Worm (Caenorhabditis elegans): Measurements from ENCODE around the gene F59A7.12.

The F59A7.12 gene

ce11 chrV:2013824-2014223 is 16.2 kb upstream of the F59A7.12 start, which contains the start of gene F59A7.11:
Gene F59A7.11, minus strand, starts transcription at chrV:2013924.
- TF ChIP-seq lin-13 (tag; optimal IDR thresholded peaks at IDR 0.05) (no peak), unc-39 (tag; optimal IDR thresholded peaks at IDR 0.05) (no peak), mls-2 (tag; optimal IDR thresholded peaks at IDR 0.05) (no peak), flh-1 (GFP tag; optimal IDR thresholded peaks at IDR 0.05) (no peak), ceh-83 (GFP tag; optimal IDR thresholded peaks at IDR 0.05) (no peak), lin-32 (GFP tag; optimal IDR thresholded peaks at IDR 0.05) (no peak), elt-1 (tag; optimal IDR thresholded peaks at IDR 0.05; ENCODE audit: borderline replicate concordance, insufficient read depth) (no peak), elt-3 (tag; optimal IDR thresholded peaks at IDR 0.05) (no peak), zip-8 (tag; optimal IDR thresholded peaks at IDR 0.05) (no peak), ceh-39 (tag; optimal IDR thresholded peaks at IDR 0.05) (no peak)

ce11 chrV:2016428-2016827 is 13.5 kb upstream of the F59A7.12 start, which contains the start of gene F59A7.2:
Gene F59A7.2, minus strand, starts transcription at chrV:2016528.
- no peak for TF ChIP-seq ceh-39 (tag; optimal IDR thresholded peaks at IDR 0.05)
- TF ChIP-seq sem-2 (GFP tag; optimal IDR thresholded peaks at IDR 0.05) = no peak
- no peak for TF ChIP-seq M03D4.4 (tag; optimal IDR thresholded peaks at IDR 0.05)

ce11 chrV:2018689-2019088 is 11.3 kb upstream of the F59A7.12 start, which contains the start of gene F59A7.14:
Gene F59A7.14, plus strand, starts transcription at chrV:2018989.
- no peak for TF ChIP-seq unc-120 (tag; optimal IDR thresholded peaks at IDR 0.05; ENCODE audit: poor library complexity, severe bottlenecking)
- TF ChIP-seq nhr-28 (tag; optimal IDR thresholded peaks at IDR 0.05) = no peak
- no peak for TF ChIP-seq sptf-1 (tag; optimal IDR thresholded peaks at IDR 0.05)
- no peak for TF ChIP-seq pha-4 (tag; optimal IDR thresholded peaks at IDR 0.05)
- no peak for TF ChIP-seq unc-62 (GFP tag; optimal IDR thresholded peaks at IDR 0.05)
- TF ChIP-seq mls-2 (tag; optimal IDR thresholded peaks at IDR 0.05) = no peak
- TF ChIP-seq lsy-2 (tag; optimal IDR thresholded peaks at IDR 0.05) = no peak
- TF ChIP-seq sem-2 (GFP tag; optimal IDR thresholded peaks at IDR 0.05) = no peak
- no peak for TF ChIP-seq nhr-76 (tag; optimal IDR thresholded peaks at IDR 0.05)
- no peak for TF ChIP-seq cnd-1 (tag; optimal IDR thresholded peaks at IDR 0.05)
- TF ChIP-seq snpc-4 (tag; optimal IDR thresholded peaks at IDR 0.05) = no peak
- no peak for TF ChIP-seq M03D4.4 (tag; optimal IDR thresholded peaks at IDR 0.05)

ce11 chrV:2021283-2021682 is 8.7 kb upstream of the F59A7.12 start:
- TF ChIP-seq sem-2 (GFP tag; optimal IDR thresholded peaks at IDR 0.05) = no peak
- no peak for TF ChIP-seq unc-39 (tag; optimal IDR thresholded peaks at IDR 0.05)
- no peak for TF ChIP-seq tbx-8 (GFP tag; optimal IDR thresholded peaks at IDR 0.05)
- no peak for TF ChIP-seq ham-2 (GFP tag; optimal IDR thresholded peaks at IDR 0.05)
- TF ChIP-seq cnd-1 (tag; optimal IDR thresholded peaks at IDR 0.05) = no peak
- no peak for TF ChIP-seq blmp-1 (tag; optimal IDR thresholded peaks at IDR 0.05)
- TF ChIP-seq hlh-1 (tag; optimal IDR thresholded peaks at IDR 0.05) = no peak

ce11 chrV:2022374-2022773 is 7.6 kb upstream of the F59A7.12 start, which contains the start of gene F59A7.5:
Gene F59A7.5, plus strand, starts transcription at chrV:2022674.
- TF ChIP-seq cnd-1 (tag; optimal IDR thresholded peaks at IDR 0.05) = no peak
- TF ChIP-seq ceh-43 (GFP tag; optimal IDR thresholded peaks at IDR 0.05) = no peak
- TF ChIP-seq ces-1 (GFP tag; optimal IDR thresholded peaks at IDR 0.05) = no peak
- TF ChIP-seq lsy-2 (tag; optimal IDR thresholded peaks at IDR 0.05) = no peak
- TF ChIP-seq elt-3 (tag; optimal IDR thresholded peaks at IDR 0.05) = no peak
- no peak for TF ChIP-seq nhr-2 (tag; optimal IDR thresholded peaks at IDR 0.05)
- no peak for TF ChIP-seq M03D4.4 (tag; optimal IDR thresholded peaks at IDR 0.05)
- TF ChIP-seq pha-4 (tag; optimal IDR thresholded peaks at IDR 0.05) = no peak
- TF ChIP-seq lin-13 (tag; optimal IDR thresholded peaks at IDR 0.05) = no peak
- no peak for TF ChIP-seq hlh-1 (tag; optimal IDR thresholded peaks at IDR 0.05)
- no peak for TF ChIP-seq nhr-12 (tag; optimal IDR thresholded peaks at IDR 0.05)
- TF ChIP-seq mep-1 (tag; optimal IDR thresholded peaks at IDR 0.05) = no peak

ce11 chrV:2027787-2028186 is 2.2 kb upstream of the F59A7.12 start, which contains the start of gene srab-13:
Gene srab-13, minus strand, starts transcription at chrV:2027887.
- TF ChIP-seq ces-1 (GFP tag; optimal IDR thresholded peaks at IDR 0.05) (no peak), pha-4 (tag; optimal IDR thresholded peaks at IDR 0.05) (no peak), ceh-43 (GFP tag; optimal IDR thresholded peaks at IDR 0.05) (no peak), M03D4.4 (tag; optimal IDR thresholded peaks at IDR 0.05) (no peak), sem-2 (GFP tag; optimal IDR thresholded peaks at IDR 0.05) (no peak), ztf-11 (tag; optimal IDR thresholded peaks at IDR 0.05) (no peak)
